Fruit fly (Drosophila melanogaster) whole organism, wandering third instar larva: ENCODE results near the gene eIF2gamma.

Experiments used
- Abd-B ChIP-seq: fragments of >200 bp; optimal IDR thresholded peaks from 2 replicates; lab custom pipeline; 2017; ENCODE audit warnings: missing biosample characterization, missing genetic modification characterization
- CG32264 ChIP-seq: fragments of 200-800 bp; sonication (Bioruptor generic); optimal IDR thresholded peaks from 2 replicates; lab custom pipeline; 2016; ENCODE audit warnings: missing biosample characterization, missing genetic modification characterization
- CG9705 ChIP-seq: fragments of 200-800 bp; sonication (Bioruptor generic); optimal IDR thresholded peaks from 2 replicates; lab custom pipeline; 2018; ENCODE audit warnings: missing biosample characterization, mild to moderate bottlenecking, missing genetic modification characterization
- CrebA ChIP-seq: fragments of 200-800 bp; sonication (Bioruptor generic); optimal IDR thresholded peaks from 2 replicates; lab custom pipeline; 2016; ENCODE audit warnings: missing biosample characterization, mild to moderate bottlenecking, missing genetic modification characterization, borderline replicate concordance
- Dfd ChIP-seq: fragments of >200 bp; optimal IDR thresholded peaks from 2 replicates; lab custom pipeline; 2017; ENCODE audit warnings: missing biosample characterization, missing genetic modification characterization
- Dif ChIP-seq: fragments of 200-275, 200-300 bp; sonication (Bioruptor generic); optimal IDR thresholded peaks from 2 replicates; lab custom pipeline; 2018; ENCODE audit warnings: missing biosample characterization, missing genetic modification characterization; ENCODE audit not compliant: partially characterized antibody
- GATAd ChIP-seq: sonication (Bioruptor generic); optimal IDR thresholded peaks from 2 replicates; lab custom pipeline; 2016; ENCODE audit warnings: missing biosample characterization, missing genetic modification characterization
- HLH106 ChIP-seq: fragments of 200-800 bp; optimal IDR thresholded peaks from 3 replicates; lab custom pipeline; 2019; ENCODE audit warnings: missing biosample characterization, mild to moderate bottlenecking, missing genetic modification characterization, moderate library complexity
- Hnf4 ChIP-seq: fragments of 200-800 bp; sonication (Bioruptor generic); optimal IDR thresholded peaks from 2 replicates; lab custom pipeline; 2016; ENCODE audit warnings: missing biosample characterization, mild to moderate bottlenecking, missing genetic modification characterization
- Hr78 ChIP-seq: fragments of >200 bp; optimal IDR thresholded peaks from 2 replicates; lab custom pipeline; 2017; ENCODE audit warnings: missing biosample characterization, missing genetic modification characterization
- Hr83 ChIP-seq: fragments of 200-300 bp; sonication (Bioruptor generic); optimal IDR thresholded peaks from 2 replicates; lab custom pipeline; 2016; ENCODE audit warnings: missing biosample characterization, mild to moderate bottlenecking, missing genetic modification characterization, moderate library complexity; ENCODE audit not compliant: poor library complexity, severe bottlenecking
- Jra ChIP-seq: sonication (Bioruptor generic); optimal IDR thresholded peaks from 2 replicates; lab custom pipeline; 2016; ENCODE audit warnings: missing biosample characterization, missing genetic modification characterization
- Mio ChIP-seq: sonication (Bioruptor generic); optimal IDR thresholded peaks from 2 replicates; lab custom pipeline; 2016; ENCODE audit warnings: missing biosample characterization, missing genetic modification characterization
- Myc ChIP-seq: fragments of >200 bp; optimal IDR thresholded peaks from 2 replicates; lab custom pipeline; 2017
- OdsH ChIP-seq: fragments of 200-800 bp; sonication (Bioruptor generic); optimal IDR thresholded peaks from 2 replicates; lab custom pipeline; 2016; ENCODE audit warnings: missing biosample characterization, mild to moderate bottlenecking, missing genetic modification characterization
- Rel ChIP-seq, 2 experiments: fragments of 200-800 bp; sonication (Bioruptor generic) in 1 of 2; optimal IDR thresholded peaks; 2 replicates in 1 of 2; 3 replicates in 1 of 2; lab custom pipeline; 2016 to 2019; ENCODE audit warnings: mild to moderate bottlenecking in 2 of 2, missing biosample characterization in 2 of 2, missing genetic modification characterization in 2 of 2, moderate library complexity in 1 of 2
- Sp1 ChIP-seq: fragments of 200-800 bp; sonication (Bioruptor generic); optimal IDR thresholded peaks from 3 replicates; lab custom pipeline; 2019; ENCODE audit warnings: missing biosample characterization, mild to moderate bottlenecking, missing genetic modification characterization, moderate library complexity
- Vsx2 ChIP-seq: fragments of 200-300, 225-300 bp; sonication (Bioruptor generic); optimal IDR thresholded peaks from 2 replicates; lab custom pipeline; 2018; ENCODE audit warnings: missing biosample characterization, missing genetic modification characterization; ENCODE audit not compliant: partially characterized antibody
- br ChIP-seq: fragments of 200-800 bp; sonication (Bioruptor generic); optimal IDR thresholded peaks from 2 replicates; lab custom pipeline; 2016; ENCODE audit warnings: missing biosample characterization, missing genetic modification characterization
- brk ChIP-seq: fragments of 200-800 bp; sonication (Bioruptor generic); optimal IDR thresholded peaks from 2 replicates; lab custom pipeline; 2016; ENCODE audit warnings: missing biosample characterization, mild to moderate bottlenecking, missing genetic modification characterization
- dl ChIP-seq, 2 experiments: fragments of 175-275, 200-275 bp in 1 of 2; fragments of 200-275 bp in 1 of 2; sonication (Bioruptor generic); optimal IDR thresholded peaks; lab custom pipeline; 2018; ENCODE audit warnings: mild to moderate bottlenecking in 2 of 2, missing biosample characterization in 2 of 2, missing genetic modification characterization in 2 of 2, moderate library complexity in 2 of 2; ENCODE audit not compliant: partially characterized antibody in 2 of 2, insufficient read depth in 1 of 2
- dmrt93B ChIP-seq: fragments of 200-800 bp; sonication (Bioruptor generic); optimal IDR thresholded peaks from 2 replicates; lab custom pipeline; 2018; ENCODE audit warnings: missing biosample characterization, mild to moderate bottlenecking, missing genetic modification characterization
- dsf ChIP-seq: sonication (Bioruptor generic); optimal IDR thresholded peaks from 2 replicates; lab custom pipeline; 2016; ENCODE audit warnings: missing biosample characterization, missing genetic modification characterization, borderline replicate concordance
- ey ChIP-seq: fragments of 200-800 bp; sonication (Bioruptor generic); optimal IDR thresholded peaks from 2 replicates; lab custom pipeline; 2016; ENCODE audit warnings: missing biosample characterization, missing genetic modification characterization
- foxo ChIP-seq, 2 experiments: fragments of 200-800 bp; sonication (Bioruptor generic); optimal IDR thresholded peaks; 2 replicates in 1 of 2; 3 replicates in 1 of 2; lab custom pipeline; 2016 to 2017; ENCODE audit warnings: missing biosample characterization in 2 of 2, missing genetic modification characterization in 2 of 2
- fru ChIP-seq: fragments of 200-800 bp; sonication (Bioruptor generic); optimal IDR thresholded peaks from 3 replicates; lab custom pipeline; 2016; ENCODE audit warnings: missing biosample characterization, mild to moderate bottlenecking, missing genetic modification characterization
- h ChIP-seq: fragments of 200-800 bp; sonication (Bioruptor generic); optimal IDR thresholded peaks from 3 replicates; lab custom pipeline; 2016; ENCODE audit warnings: missing biosample characterization, mild to moderate bottlenecking, missing genetic modification characterization
- jim ChIP-seq: fragments of 175-275, 200-325 bp; sonication (Bioruptor generic); optimal IDR thresholded peaks from 2 replicates; lab custom pipeline; 2016; ENCODE audit warnings: missing biosample characterization, mild to moderate bottlenecking, missing genetic modification characterization
- lola ChIP-seq: fragments of >200 bp; optimal IDR thresholded peaks from 2 replicates; lab custom pipeline; 2017; ENCODE audit warnings: missing biosample characterization, missing genetic modification characterization
- pan ChIP-seq: fragments of >200 bp; optimal IDR thresholded peaks from 2 replicates; lab custom pipeline; 2017
- rgr ChIP-seq: fragments of 200-800 bp; sonication (Bioruptor generic); optimal IDR thresholded peaks from 3 replicates; lab custom pipeline; 2016; ENCODE audit warnings: missing biosample characterization, mild to moderate bottlenecking, missing genetic modification characterization
- sage ChIP-seq: fragments of 200-800 bp; sonication (Bioruptor generic); optimal IDR thresholded peaks from 2 replicates; lab custom pipeline; 2016; ENCODE audit warnings: missing biosample characterization, mild to moderate bottlenecking, missing genetic modification characterization
- sv ChIP-seq: fragments of 200-800 bp; sonication (Bioruptor generic); optimal IDR thresholded peaks from 3 replicates; lab custom pipeline; 2016; ENCODE audit warnings: missing biosample characterization, missing genetic modification characterization
- tai ChIP-seq: sonication (Bioruptor generic); optimal IDR thresholded peaks from 2 replicates; lab custom pipeline; 2016; ENCODE audit warnings: missing biosample characterization, missing genetic modification characterization
- usp ChIP-seq: fragments of >200 bp; optimal IDR thresholded peaks from 2 replicates; lab custom pipeline; 2017; ENCODE audit warnings: missing biosample characterization, missing genetic modification characterization
- woc ChIP-seq: sonication (Bioruptor generic); optimal IDR thresholded peaks from 2 replicates; lab custom pipeline; 2016; ENCODE audit warnings: missing biosample characterization, mild to moderate bottlenecking, missing genetic modification characterization

The eIF2gamma gene

dm6 chr3R:15288802-15289201 lies 25.5 kb upstream of the eIF2gamma start:
- TF ChIP-seq Mio (no peak), Hr78 (GFP tag; lab: Kevin White, UChicago) (no peak), fru (GFP tag; lab: Kevin White, UChicago) (no peak), Abd-B (GFP tag; lab: Kevin White, UChicago) (no peak), tai (GFP tag; lab: Kevin White, UChicago) (no peak), brk (GFP tag; lab: Kevin White, UChicago) (no peak), CrebA (GFP tag; lab: Kevin White, UChicago) (no peak)

dm6 chr3R:15287763-15288162 lies 24.5 kb upstream of the eIF2gamma start:
- TF ChIP-seq dl (GFP tag; optimal IDR thresholded peaks at IDR 0.05; lab: Kevin White, UChicago; ENCODE audit: insufficient read depth in 1 of 2, partially characterized antibody in 2 of 2), result peak; percentile 68 to 71
- TF ChIP-seq rgr (GFP tag; lab: Kevin White, UChicago), result peak; percentile 36
- peak; percentile 73 for TF ChIP-seq Myc (lab: Kevin White, UChicago)
- no peak for TF ChIP-seq Rel (GFP tag; optimal IDR thresholded peaks at IDR 0.05; lab: Kevin White, UChicago)
- TF ChIP-seq Rel (tag; optimal IDR thresholded peaks at IDR 0.05; lab: Kevin White, UChicago), result peak; percentile 39
- peak; percentile 5 for TF ChIP-seq h (GFP tag; lab: Kevin White, UChicago)
- no peak for TF ChIP-seq jim
- TF ChIP-seq HLH106 (tag; lab: Kevin White, UChicago), result peak; percentile 30
- peak; percentile 86 for TF ChIP-seq Dif
- peak; percentile 76 for TF ChIP-seq Vsx2 (GFP tag; lab: Kevin White, UChicago)
- TF ChIP-seq ey (GFP tag; lab: Kevin White, UChicago), result no peak
- peak in 1 of 2 experiments; percentile 14 for TF ChIP-seq foxo (GFP tag; optimal IDR thresholded peaks at IDR 0.05; lab: Kevin White, UChicago)
- TF ChIP-seq lola (GFP tag; lab: Kevin White, UChicago), result no peak

- TF ChIP-seq Hr83 (GFP tag; lab: Kevin White, UChicago) (no peak), CG9705 (no peak), Hr78 (GFP tag; lab: Kevin White, UChicago) (no peak), fru (GFP tag; lab: Kevin White, UChicago) (no peak), h (GFP tag; lab: Kevin White, UChicago) (peak; percentile 12), tai (GFP tag; lab: Kevin White, UChicago) (no peak), Mio (no peak), foxo (GFP tag; optimal IDR thresholded peaks at IDR 0.05; lab: Kevin White, UChicago) (no peak), br (GFP tag; lab: Kevin White, UChicago) (no peak), Myc (lab: Kevin White, UChicago) (no peak), dsf (GFP tag; lab: Kevin White, UChicago) (no peak), jim (no peak), usp (no peak), sage (GFP tag; lab: Kevin White, UChicago) (no peak), Vsx2 (GFP tag; lab: Kevin White, UChicago) (peak; percentile 55), woc (no peak), sv (GFP tag; lab: Kevin White, UChicago) (no peak), Dif (peak; percentile 68), HLH106 (tag; lab: Kevin White, UChicago) (no peak), GATAd (GFP tag; lab: Kevin White, UChicago) (no peak), CrebA (GFP tag; lab: Kevin White, UChicago) (no peak), CG32264 (GFP tag; lab: Kevin White, UChicago) (no peak), Dfd (GFP tag; lab: Kevin White, UChicago) (no peak), brk (GFP tag; lab: Kevin White, UChicago) (no peak), Abd-B (GFP tag; lab: Kevin White, UChicago) (no peak), ey (GFP tag; lab: Kevin White, UChicago) (no peak), rgr (GFP tag; lab: Kevin White, UChicago) (no peak), dl (GFP tag; optimal IDR thresholded peaks at IDR 0.05; lab: Kevin White, UChicago; ENCODE audit: insufficient read depth in 1 of 2, partially characterized antibody in 2 of 2) (peak; percentile 39 to 74), Hnf4 (GFP tag; lab: Kevin White, UChicago) (no peak), pan (lab: Kevin White, UChicago) (no peak), Jra (GFP tag; lab: Kevin White, UChicago) (no peak), OdsH (GFP tag; lab: Kevin White, UChicago) (no peak), dmrt93B (GFP tag; lab: Kevin White, UChicago) (no peak), Sp1 (GFP tag; lab: Kevin White, UChicago) (no peak)
Measured at dm6 chr3R:15286693-15287041, 23.4 kb upstream of the eIF2gamma start.
